Worm (Caenorhabditis elegans) whole organism, late embryonic: ENCODE data around the gene F44G3.7.

Experiments used
- F13H6.1 ChIP-seq: sonication (generic microtip); optimal IDR thresholded peaks from 2 replicates; lab custom pipeline; 2016; ENCODE audit warnings: missing genetic modification characterization, missing compliant biosample characterization
- K02D7.2 ChIP-seq: sonication (generic microtip); optimal IDR thresholded peaks from 2 replicates; lab custom pipeline; 2017; ENCODE audit warnings: mild to moderate bottlenecking, missing genetic modification characterization, missing compliant biosample characterization
- K09A11.1 ChIP-seq: sonication (generic microtip); optimal IDR thresholded peaks from 2 replicates; lab custom pipeline; 2017; ENCODE audit warnings: antibody characterized with exemption, mild to moderate bottlenecking, missing genetic modification characterization, missing compliant biosample characterization; ENCODE audit not compliant: insufficient read depth
- ahr-1 ChIP-seq: sonication (generic microtip); optimal IDR thresholded peaks from 2 replicates; lab custom pipeline; 2016; ENCODE audit warnings: missing genetic modification characterization, missing compliant biosample characterization
- ama-1 ChIP-seq: fragments of 150-350 bp; optimal IDR thresholded peaks from 2 replicates; lab custom pipeline; 2014
- ceh-14 ChIP-seq: sonication (generic microtip); optimal IDR thresholded peaks from 2 replicates; lab custom pipeline; 2016; ENCODE audit warnings: missing genotype, missing genetic modification characterization, missing compliant biosample characterization
- ceh-18 ChIP-seq: sonication (generic microtip); optimal IDR thresholded peaks from 2 replicates; lab custom pipeline; 2016; ENCODE audit warnings: missing genetic modification characterization, missing compliant biosample characterization
- ceh-22 ChIP-seq: sonication (generic microtip); optimal IDR thresholded peaks from 2 replicates; lab custom pipeline; 2017; ENCODE audit warnings: missing biosample characterization, missing genetic modification characterization
- ceh-24 ChIP-seq: sonication (generic microtip); optimal IDR thresholded peaks from 2 replicates; lab custom pipeline; 2016; ENCODE audit warnings: mild to moderate bottlenecking, missing genetic modification characterization, missing compliant biosample characterization
- ceh-30 ChIP-seq: fragments of 150-350 bp; optimal IDR thresholded peaks from 2 replicates; lab custom pipeline; 2014; ENCODE audit warnings: missing biosample characterization, missing genetic modification characterization
- ceh-31 ChIP-seq: sonication (generic microtip); optimal IDR thresholded peaks from 2 replicates; lab custom pipeline; 2016; ENCODE audit warnings: missing genetic modification characterization, missing compliant biosample characterization
- ceh-34 ChIP-seq: sonication (generic microtip); optimal IDR thresholded peaks from 2 replicates; lab custom pipeline; 2016; ENCODE audit warnings: mild to moderate bottlenecking, missing genetic modification characterization, missing compliant biosample characterization
- ceh-45 ChIP-seq: fragments of 200-800 bp; sonication (Bioruptor generic); IDR thresholded peaks from 2 replicates; pipeline ENCODE4 v1.3.6; 2022; ENCODE audit warnings: missing genetic modification reagents, missing genetic modification characterization, missing compliant biosample characterization
- ets-4 ChIP-seq: sonication (generic microtip); optimal IDR thresholded peaks from 2 replicates; lab custom pipeline; 2016; ENCODE audit warnings: missing genetic modification characterization, missing compliant biosample characterization
- eyg-1 ChIP-seq: sonication (generic microtip); optimal IDR thresholded peaks from 2 replicates; lab custom pipeline; 2016; ENCODE audit warnings: missing genotype, missing genetic modification characterization, missing compliant biosample characterization
- fax-1 ChIP-seq: sonication (generic microtip); optimal IDR thresholded peaks from 2 replicates; lab custom pipeline; 2016; ENCODE audit warnings: missing genotype, missing genetic modification characterization, missing compliant biosample characterization
- fkh-10 ChIP-seq: fragments of 150-350 bp; optimal IDR thresholded peaks from 2 replicates; lab custom pipeline; 2014; ENCODE audit warnings: missing biosample characterization, missing genetic modification reagents, missing genetic modification characterization
- fkh-6 ChIP-seq: sonication (generic microtip); optimal IDR thresholded peaks from 2 replicates; lab custom pipeline; 2016; ENCODE audit warnings: missing genetic modification characterization, missing compliant biosample characterization
- gmeb-2 ChIP-seq: sonication (generic microtip); optimal IDR thresholded peaks from 2 replicates; lab custom pipeline; 2016; ENCODE audit warnings: missing genetic modification characterization, inconsistent platforms, missing compliant biosample characterization
- hlh-13 ChIP-seq: fragments of 200-800 bp; sonication (Bioruptor generic); optimal IDR thresholded peaks from 2 replicates; lab custom pipeline; 2018; ENCODE audit warnings: mild to moderate bottlenecking, missing genetic modification characterization, missing compliant biosample characterization
- hlh-15 ChIP-seq: sonication (generic microtip); optimal IDR thresholded peaks from 2 replicates; lab custom pipeline; 2016; ENCODE audit warnings: missing genetic modification characterization, missing compliant biosample characterization
- hlh-30 ChIP-seq: sonication (generic microtip); optimal IDR thresholded peaks from 2 replicates; lab custom pipeline; 2017; ENCODE audit warnings: antibody characterized with exemption, missing genetic modification characterization, missing compliant biosample characterization; ENCODE audit not compliant: insufficient read depth
- hlh-8 ChIP-seq: sonication (generic microtip); optimal IDR thresholded peaks from 2 replicates; lab custom pipeline; 2016; ENCODE audit warnings: missing genotype, missing genetic modification characterization, missing compliant biosample characterization
- lim-6 ChIP-seq: sonication (generic microtip); optimal IDR thresholded peaks from 2 replicates; lab custom pipeline; 2016; ENCODE audit warnings: missing genetic modification characterization, missing compliant biosample characterization
- mec-3 ChIP-seq: sonication (generic microtip); optimal IDR thresholded peaks from 2 replicates; lab custom pipeline; 2016; ENCODE audit warnings: borderline replicate concordance, missing genetic modification characterization, missing compliant biosample characterization
- nfya-1 ChIP-seq: sonication (generic microtip); optimal IDR thresholded peaks from 2 replicates; lab custom pipeline; 2017; ENCODE audit warnings: missing genetic modification characterization, mild to moderate bottlenecking, missing compliant biosample characterization, antibody characterized with exemption, moderate library complexity
- odd-2 ChIP-seq: sonication (generic microtip); optimal IDR thresholded peaks from 2 replicates; lab custom pipeline; 2017; ENCODE audit warnings: antibody characterized with exemption, mild to moderate bottlenecking, missing genetic modification characterization, missing compliant biosample characterization
- pag-3 ChIP-seq: sonication (generic microtip); optimal IDR thresholded peaks from 2 replicates; lab custom pipeline; 2016; ENCODE audit warnings: missing compliant biosample characterization, missing genetic modification characterization, borderline replicate concordance
- pha-2 ChIP-seq: sonication (generic microtip); optimal IDR thresholded peaks from 2 replicates; lab custom pipeline; 2017; ENCODE audit warnings: mild to moderate bottlenecking, missing genetic modification characterization, missing compliant biosample characterization
- pqm-1 ChIP-seq: sonication (generic microtip); optimal IDR thresholded peaks from 2 replicates; lab custom pipeline; 2016; ENCODE audit warnings: missing genetic modification characterization, missing compliant biosample characterization
- ref-2 ChIP-seq: sonication (generic microtip); optimal IDR thresholded peaks from 2 replicates; lab custom pipeline; 2016; ENCODE audit warnings: missing genetic modification characterization, missing compliant biosample characterization
- rnt-1 ChIP-seq: sonication (generic microtip); optimal IDR thresholded peaks from 2 replicates; lab custom pipeline; 2016; ENCODE audit warnings: missing genetic modification characterization, missing compliant biosample characterization
- sdc-2 ChIP-seq: sonication (generic microtip); optimal IDR thresholded peaks from 2 replicates; lab custom pipeline; 2016; ENCODE audit warnings: missing genotype, missing genetic modification characterization, missing compliant biosample characterization
- tbx-2 ChIP-seq: sonication (generic microtip); optimal IDR thresholded peaks from 2 replicates; lab custom pipeline; 2016; ENCODE audit warnings: missing genetic modification characterization, missing compliant biosample characterization
- tbx-7 ChIP-seq: sonication (generic microtip); optimal IDR thresholded peaks from 2 replicates; lab custom pipeline; 2016; ENCODE audit warnings: missing genotype, missing genetic modification characterization, missing compliant biosample characterization
- unc-3 ChIP-seq, 2 experiments: fragments of 200-800 bp in 1 of 2; sonication (Bioruptor generic) in 1 of 2; sonication (generic microtip) in 1 of 2; conservative IDR thresholded peaks in 1 of 2; optimal IDR thresholded peaks in 1 of 2; 2 replicates each; pipeline versions ENCODE4 v1.3.6 to Lab custom; 2016 to 2022; ENCODE audit warnings: missing compliant biosample characterization in 2 of 2, missing genetic modification characterization in 2 of 2, missing genetic modification reagents in 1 of 2
- unc-86 ChIP-seq: sonication (generic microtip); optimal IDR thresholded peaks from 2 replicates; lab custom pipeline; 2016; ENCODE audit warnings: missing genetic modification characterization, missing compliant biosample characterization
- zip-5 ChIP-seq: sonication (generic microtip); optimal IDR thresholded peaks from 2 replicates; lab custom pipeline; 2016; ENCODE audit warnings: missing genetic modification characterization, missing compliant biosample characterization

F44G3.7 gene

DNA sequence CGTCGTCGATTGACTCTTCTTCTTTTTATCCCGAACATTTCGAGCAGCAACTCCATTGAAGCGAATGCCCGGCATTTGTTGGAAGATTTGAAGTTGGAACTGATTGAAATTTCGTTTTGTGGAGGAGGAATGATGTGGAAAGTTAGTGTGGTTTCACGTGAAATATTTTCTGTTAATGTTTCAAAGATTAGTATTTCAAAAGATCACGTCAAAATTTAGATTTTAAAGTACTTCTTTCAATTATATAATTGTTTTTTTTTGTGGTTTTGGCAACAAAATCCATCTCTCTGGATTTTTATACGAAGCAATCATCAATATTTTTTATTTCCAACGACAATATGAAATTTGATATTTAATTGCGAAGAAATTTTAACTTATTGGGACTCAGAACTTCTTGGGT lies at the start of gene F44G3.7:
Gene F44G3.7 (minus strand): TSS at position 101 of the 400 bp plus-strand sequence.
- TF ChIP-seq tbx-7 (tag; lab: Kevin White, UChicago) (no peak), unc-86 (no peak), ceh-34 (tag; lab: Kevin White, UChicago) (no peak), rnt-1 (tag; lab: Kevin White, UChicago) (no peak), fkh-10 (GFP tag; lab: Kevin White, UChicago) (no peak), lim-6 (no peak), hlh-13 (GFP tag; lab: Kevin White, UChicago) (no peak), hlh-30 (tag; lab: Kevin White, UChicago) (no peak), sdc-2 (no peak), nfya-1 (tag; lab: Kevin White, UChicago) (no peak), ceh-31 (no peak), odd-2 (tag; lab: Kevin White, UChicago) (no peak), ets-4 (no peak), ceh-18 (tag; lab: Kevin White, UChicago) (no peak), ceh-30 (tag; lab: Kevin White, UChicago) (no peak), gmeb-2 (tag; lab: Kevin White, UChicago) (no peak), ceh-22 (tag; lab: Kevin White, UChicago) (no peak), zip-5 (tag; lab: Kevin White, UChicago) (no peak), unc-3 (GFP tag; conservative IDR thresholded peaks at IDR 0.05; lab: Robert Waterston, UW) (no peak), unc-3 (tag; optimal IDR thresholded peaks at IDR 0.05; lab: Kevin White, UChicago) (no peak)

- TF ChIP-seq fkh-6 (tag; lab: Kevin White, UChicago) (no peak), ceh-14 (tag; lab: Kevin White, UChicago) (no peak), fax-1 (tag; lab: Kevin White, UChicago) (no peak), unc-3 (GFP tag; conservative IDR thresholded peaks at IDR 0.05; lab: Robert Waterston, UW) (no peak), unc-3 (tag; optimal IDR thresholded peaks at IDR 0.05; lab: Kevin White, UChicago) (no peak), pqm-1 (tag; lab: Kevin White, UChicago) (no peak), ref-2 (no peak), ama-1 (lab: Kevin White, UChicago) (no peak), K02D7.2 (tag; lab: Kevin White, UChicago) (no peak), ceh-24 (tag; lab: Kevin White, UChicago) (no peak), unc-86 (no peak), eyg-1 (no peak)
These were observed 46.4 kb upstream of the F44G3.7 start, which contains the start of gene srz-14 for ce11 chrV:16183357-16183756. Gene srz-14 (plus strand): TSS chrV:16183657.

- TF ChIP-seq ahr-1 (tag; lab: Kevin White, UChicago) (no peak), sdc-2 (no peak), pha-2 (tag; lab: Kevin White, UChicago) (no peak), ceh-22 (tag; lab: Kevin White, UChicago) (no peak), F13H6.1 (tag; lab: Kevin White, UChicago) (no peak), eyg-1 (no peak), ceh-30 (tag; lab: Kevin White, UChicago) (no peak)
These were observed 46.0 kb upstream of the F44G3.7 start, which contains the start of gene srh-277 for ce11 chrV:16182918-16183317. Gene srh-277 (plus strand): TSS chrV:16183218.

- TF ChIP-seq K09A11.1 (tag; lab: Kevin White, UChicago) (no peak), hlh-15 (tag; lab: Kevin White, UChicago) (no peak), hlh-13 (GFP tag; lab: Kevin White, UChicago) (no peak), fkh-6 (tag; lab: Kevin White, UChicago) (no peak), hlh-8 (tag; lab: Kevin White, UChicago) (no peak), tbx-2 (no peak), rnt-1 (tag; lab: Kevin White, UChicago) (no peak), ceh-14 (tag; lab: Kevin White, UChicago) (no peak), zip-5 (tag; lab: Kevin White, UChicago) (no peak), pag-3 (tag; lab: Kevin White, UChicago) (no peak), mec-3 (tag; lab: Kevin White, UChicago) (no peak), ceh-45 (GFP tag; lab: Robert Waterston, UW) (no peak)
These were observed 45.2 kb upstream of the F44G3.7 start, which contains the start of gene srz-13 for ce11 chrV:16182110-16182509. Gene srz-13 (plus strand): TSS chrV:16182410.
